Worm (Caenorhabditis elegans) whole organism, L3 larva: ENCODE measurements around the gene srbc-78.

Experiments used
- R02D3.7 ChIP-seq: fragments of 150-350 bp; optimal IDR thresholded peaks from 2 replicates; lab custom pipeline; 2014; ENCODE audit warnings: missing biosample characterization, missing genetic modification characterization
- ama-1 ChIP-seq: fragments of 150-350 bp; optimal IDR thresholded peaks from 2 replicates; lab custom pipeline; 2018
- elt-2 ChIP-seq: sonication (generic microtip); optimal IDR thresholded peaks from 2 replicates; lab custom pipeline; 2016; ENCODE audit warnings: missing genetic modification reagents, mild to moderate bottlenecking, missing genetic modification characterization, missing compliant biosample characterization

- TF ChIP-seq R02D3.7 (tag; lab: Kevin White, UChicago) (no peak), elt-2 (no peak), ama-1 (lab: Kevin White, UChicago) (no peak)
Observed at ce11 chrV:20445898-20446297, 43.1 kb downstream of the srbc-78 start.
